Worm (Caenorhabditis elegans) whole organism, L2 larva: ENCODE data around the gene bigr-1.

Experiments
- C34F6.9 ChIP-seq: fragments of 150-350 bp; optimal IDR thresholded peaks from 2 replicates; lab custom pipeline; 2014; ENCODE audit warnings: missing biosample characterization, missing genetic modification characterization
- F13H6.1 ChIP-seq: sonication (generic microtip); optimal IDR thresholded peaks from 2 replicates; lab custom pipeline; 2016; ENCODE audit warnings: missing genetic modification characterization, missing compliant biosample characterization
- R02D3.7 ChIP-seq: fragments of 150-350 bp; optimal IDR thresholded peaks from 2 replicates; lab custom pipeline; 2014; ENCODE audit warnings: missing biosample characterization, missing genetic modification characterization
- Y55F3AM.14 ChIP-seq: fragments of 200-800 bp; sonication (Bioruptor generic); optimal IDR thresholded peaks from 2 replicates; lab custom pipeline; 2018; ENCODE audit warnings: mild to moderate bottlenecking, missing genetic modification characterization, missing compliant biosample characterization
- ZK546.5 ChIP-seq: sonication (generic microtip); optimal IDR thresholded peaks from 2 replicates; lab custom pipeline; 2017; ENCODE audit warnings: missing biosample characterization, missing genetic modification characterization
- alr-1 ChIP-seq: fragments of 150-350 bp; optimal IDR thresholded peaks from 2 replicates; lab custom pipeline; 2014; ENCODE audit warnings: missing biosample characterization, missing genetic modification characterization
- aly-2 ChIP-seq: fragments of 150-350 bp; optimal IDR thresholded peaks from 2 replicates; lab custom pipeline; 2014; ENCODE audit warnings: missing biosample characterization, missing genetic modification characterization
- ama-1 ChIP-seq: fragments of 150-350 bp; optimal IDR thresholded peaks from 2 replicates; lab custom pipeline; 2018; ENCODE audit warnings: inconsistent platforms
- blmp-1 ChIP-seq: sonication (generic microtip); optimal IDR thresholded peaks from 2 replicates; lab custom pipeline; 2017; ENCODE audit warnings: missing genetic modification characterization, mild to moderate bottlenecking, missing compliant biosample characterization, antibody characterized with exemption, moderate library complexity; ENCODE audit not compliant: insufficient read depth
- ceh-16 ChIP-seq: fragments of 150-350 bp; optimal IDR thresholded peaks from 2 replicates; lab custom pipeline; 2014; ENCODE audit warnings: missing biosample characterization, missing genetic modification characterization
- ceh-82 ChIP-seq: fragments of 150-350 bp; optimal IDR thresholded peaks from 2 replicates; lab custom pipeline; 2014; ENCODE audit warnings: missing biosample characterization, missing genetic modification characterization
- crh-2 ChIP-seq: sonication (generic microtip); optimal IDR thresholded peaks from 2 replicates; lab custom pipeline; 2017; ENCODE audit warnings: missing biosample characterization, missing genetic modification characterization
- dmd-4 ChIP-seq: sonication (generic microtip); optimal IDR thresholded peaks from 2 replicates; lab custom pipeline; 2017; ENCODE audit warnings: missing biosample characterization, missing genetic modification characterization
- egl-27 ChIP-seq: sonication (generic microtip); optimal IDR thresholded peaks from 3 replicates; lab custom pipeline; 2017; ENCODE audit warnings: missing biosample characterization, missing genetic modification reagents, missing genetic modification characterization
- elt-1 ChIP-seq: fragments of 150-350 bp; optimal IDR thresholded peaks from 2 replicates; lab custom pipeline; 2014; ENCODE audit warnings: missing biosample characterization, missing genetic modification characterization
- elt-3 ChIP-seq: sonication (generic microtip); optimal IDR thresholded peaks from 2 replicates; lab custom pipeline; 2017; ENCODE audit warnings: missing biosample characterization, missing genetic modification characterization
- fos-1 ChIP-seq: fragments of 150-350 bp; optimal IDR thresholded peaks from 2 replicates; lab custom pipeline; 2014; ENCODE audit warnings: missing biosample characterization, missing genetic modification characterization
- gmeb-1 ChIP-seq: fragments of 150-350 bp; optimal IDR thresholded peaks from 2 replicates; lab custom pipeline; 2014; ENCODE audit warnings: missing biosample characterization, missing genetic modification characterization
- lin-11 ChIP-seq: fragments of 150-350 bp; sonication (generic microtip); optimal IDR thresholded peaks from 2 replicates; lab custom pipeline; 2014; ENCODE audit warnings: missing biosample characterization, missing genetic modification characterization, inconsistent platforms, mixed read lengths
- lin-13 ChIP-seq: fragments of 150-350 bp; optimal IDR thresholded peaks from 2 replicates; lab custom pipeline; 2014; ENCODE audit warnings: missing biosample characterization, missing genetic modification reagents, missing genetic modification characterization
- lin-39 ChIP-seq: fragments of 150-350 bp; optimal IDR thresholded peaks from 2 replicates; lab custom pipeline; 2014; ENCODE audit warnings: missing biosample characterization, missing genetic modification reagents, missing genetic modification characterization
- lsy-2 ChIP-seq, 2 experiments: fragments of 150-350 bp in 1 of 2; sonication (generic microtip) in 1 of 2; optimal IDR thresholded peaks; 2 replicates each; lab custom pipeline; 2014 to 2017; ENCODE audit warnings: missing biosample characterization in 2 of 2, missing genetic modification characterization in 2 of 2
- mab-5 ChIP-seq: fragments of 150-350 bp; optimal IDR thresholded peaks from 2 replicates; lab custom pipeline; 2014; ENCODE audit warnings: missing biosample characterization, missing genetic modification characterization
- mbf-1 ChIP-seq: sonication (generic microtip); optimal IDR thresholded peaks from 2 replicates; lab custom pipeline; 2017; ENCODE audit warnings: missing biosample characterization, missing genetic modification characterization
- mdl-1 ChIP-seq, 2 experiments: fragments of 150-350 bp in 1 of 2; sonication (generic microtip) in 1 of 2; optimal IDR thresholded peaks; 2 replicates each; lab custom pipeline; 2017; ENCODE audit warnings: missing biosample characterization in 2 of 2, missing genetic modification characterization in 2 of 2
- nhr-10 ChIP-seq: sonication (generic microtip); optimal IDR thresholded peaks from 2 replicates; lab custom pipeline; 2017; ENCODE audit warnings: missing biosample characterization, missing genetic modification characterization
- nhr-11 ChIP-seq: fragments of 150-350 bp; optimal IDR thresholded peaks from 2 replicates; lab custom pipeline; 2014; ENCODE audit warnings: missing biosample characterization, missing genetic modification characterization
- nhr-12 ChIP-seq: fragments of 150-350 bp; optimal IDR thresholded peaks from 2 replicates; lab custom pipeline; 2014; ENCODE audit warnings: missing biosample characterization, missing genetic modification characterization
- nhr-129 ChIP-seq: fragments of 150-350 bp; optimal IDR thresholded peaks from 2 replicates; lab custom pipeline; 2014; ENCODE audit warnings: missing biosample characterization, missing genetic modification characterization
- nhr-21 ChIP-seq: fragments of 150-350 bp; optimal IDR thresholded peaks from 2 replicates; lab custom pipeline; 2014; ENCODE audit warnings: missing biosample characterization, missing genetic modification characterization
- nhr-23 ChIP-seq: fragments of 150-350 bp; optimal IDR thresholded peaks from 2 replicates; lab custom pipeline; 2014; ENCODE audit warnings: missing biosample characterization, missing genetic modification reagents, missing genetic modification characterization
- nhr-237 ChIP-seq: fragments of 150-350 bp; optimal IDR thresholded peaks from 2 replicates; lab custom pipeline; 2014; ENCODE audit warnings: missing biosample characterization, missing genetic modification characterization
- nhr-25 ChIP-seq: fragments of 150-350 bp; sonication (generic microtip); optimal IDR thresholded peaks from 3 replicates; lab custom pipeline; 2014; ENCODE audit warnings: missing biosample characterization, missing genetic modification characterization
- nhr-6 ChIP-seq: fragments of 150-350 bp; optimal IDR thresholded peaks from 2 replicates; lab custom pipeline; 2014; ENCODE audit warnings: missing biosample characterization, missing genetic modification characterization
- nhr-77 ChIP-seq: fragments of 150-350 bp; optimal IDR thresholded peaks from 2 replicates; lab custom pipeline; 2014; ENCODE audit warnings: missing biosample characterization, missing genetic modification characterization
- peb-1 ChIP-seq: fragments of 150-350 bp; optimal IDR thresholded peaks from 2 replicates; lab custom pipeline; 2014; ENCODE audit warnings: missing biosample characterization, missing genetic modification characterization
- sem-4 ChIP-seq: fragments of 150-350 bp; optimal IDR thresholded peaks from 2 replicates; lab custom pipeline; 2014; ENCODE audit warnings: missing biosample characterization, missing genetic modification reagents, missing genetic modification characterization
- skn-1 ChIP-seq: sonication (generic microtip); optimal IDR thresholded peaks from 2 replicates; lab custom pipeline; 2017; ENCODE audit warnings: missing biosample characterization, missing genetic modification characterization
- sma-3 ChIP-seq: sonication (generic microtip); optimal IDR thresholded peaks from 2 replicates; lab custom pipeline; 2016; ENCODE audit warnings: missing genetic modification reagents, missing genetic modification characterization, missing compliant biosample characterization
- sma-9 ChIP-seq, 2 experiments: fragments of 150-350 bp in 1 of 2; sonication (generic microtip) in 1 of 2; optimal IDR thresholded peaks; 2 replicates each; lab custom pipeline; 2014 to 2016; ENCODE audit warnings: missing genetic modification characterization in 2 of 2, mild to moderate bottlenecking in 1 of 2, missing biosample characterization in 1 of 2, missing compliant biosample characterization in 1 of 2, missing genetic modification reagents in 1 of 2, moderate library complexity in 1 of 2
- snpc-4 ChIP-seq: fragments of 150-350 bp; optimal IDR thresholded peaks from 2 replicates; lab custom pipeline; 2014; ENCODE audit warnings: missing biosample characterization, missing genetic modification characterization
- unc-39 ChIP-seq: fragments of 150-350 bp; optimal IDR thresholded peaks from 2 replicates; lab custom pipeline; 2014; ENCODE audit warnings: missing biosample characterization, missing genetic modification characterization
- unc-55 ChIP-seq: fragments of 150-350 bp; sonication (generic microtip); optimal IDR thresholded peaks from 3 replicates; lab custom pipeline; 2014; ENCODE audit warnings: missing biosample characterization, missing genetic modification reagents, missing genetic modification characterization
- unc-62 ChIP-seq: fragments of 150-350 bp; optimal IDR thresholded peaks from 2 replicates; lab custom pipeline; 2014; ENCODE audit warnings: missing biosample characterization, missing genetic modification reagents, missing genetic modification characterization
- zag-1 ChIP-seq: fragments of 150-350 bp; optimal IDR thresholded peaks from 2 replicates; lab custom pipeline; 2014; ENCODE audit warnings: missing biosample characterization, missing genetic modification characterization
- ztf-1 ChIP-seq: fragments of 200-800 bp; sonication (Bioruptor generic); conservative IDR thresholded peaks from 2 replicates; pipeline ENCODE4 v1.3.6; 2022; ENCODE audit warnings: missing genetic modification characterization, missing compliant biosample characterization
- ztf-11 ChIP-seq: sonication (generic microtip); optimal IDR thresholded peaks from 2 replicates; lab custom pipeline; 2017; ENCODE audit warnings: missing biosample characterization, missing genetic modification characterization
- ztf-4 ChIP-seq: fragments of 150-350 bp; optimal IDR thresholded peaks from 2 replicates; lab custom pipeline; 2014; ENCODE audit warnings: missing biosample characterization, missing genetic modification characterization

Gene bigr-1

ce11 chrII:11181250-11181704 lies at the start of gene bigr-1:
Gene bigr-1 (plus strand): TSS chrII:11181654.
- TF ChIP-seq F13H6.1 (tag; lab: Kevin White, UChicago): peak; percentile 3
- peak; percentile 44 for TF ChIP-seq fos-1 (tag; lab: Kevin White, UChicago)
- no peak for TF ChIP-seq dmd-4
- peak; percentile 83 for TF ChIP-seq sma-9 (GFP tag; optimal IDR thresholded peaks at IDR 0.05; lab: Kevin White, UChicago)
- no peak for TF ChIP-seq sma-9 (tag; optimal IDR thresholded peaks at IDR 0.05; lab: Kevin White, UChicago)
- TF ChIP-seq nhr-12: no peak
- TF ChIP-seq crh-2 (tag; lab: Kevin White, UChicago): peak; percentile 57
- TF ChIP-seq mdl-1 (tag; optimal IDR thresholded peaks at IDR 0.05; lab: Kevin White, UChicago): peak in 1 of 2 experiments; percentile 9
- peak; percentile 27 for TF ChIP-seq gmeb-1 (tag; lab: Kevin White, UChicago)
- peak; percentile 4 for TF ChIP-seq nhr-129
- TF ChIP-seq nhr-21 (tag; lab: Kevin White, UChicago): peak; percentile 26
- TF ChIP-seq mbf-1 (tag; lab: Kevin White, UChicago): no peak

DNA sequence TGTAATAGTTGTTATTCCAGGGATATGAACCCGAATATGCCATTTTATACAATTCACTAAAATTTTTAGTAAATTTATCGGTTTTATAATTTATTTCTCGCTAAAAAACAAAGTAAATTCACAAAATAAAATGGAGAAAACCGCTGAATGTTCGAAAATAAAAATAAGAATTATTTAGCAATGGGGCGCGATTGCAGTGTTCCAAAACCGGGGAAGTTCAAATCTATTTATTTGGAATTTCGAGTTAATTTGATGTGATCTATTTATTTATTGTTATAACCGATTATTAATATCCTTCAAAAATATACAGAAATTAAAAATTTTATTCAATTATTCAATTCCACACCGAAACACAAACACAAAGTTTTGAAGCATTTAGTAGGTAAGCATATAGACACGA lies 48.9 kb upstream of the bigr-1 start, which contains the start of gene F40F8.11:
Gene F40F8.11 (minus strand): TSS at position 49 of the 400 bp plus-strand sequence.
- TF ChIP-seq lin-11 (tag; lab: Kevin White, UChicago): no peak
- TF ChIP-seq nhr-25 (tag; lab: Kevin White, UChicago): peak; percentile 38
- TF ChIP-seq ceh-82 (tag; lab: Kevin White, UChicago): no peak
- no peak for TF ChIP-seq zag-1 (tag; lab: Kevin White, UChicago)
- no peak for TF ChIP-seq nhr-11 (tag; lab: Kevin White, UChicago)
- no peak for TF ChIP-seq sma-3
- no peak for TF ChIP-seq aly-2 (tag; lab: Kevin White, UChicago)
- no peak for TF ChIP-seq snpc-4 (tag; lab: Kevin White, UChicago)
- TF ChIP-seq dmd-4: no peak
- no peak for TF ChIP-seq fos-1 (tag; lab: Kevin White, UChicago)
- TF ChIP-seq ama-1 (lab: Kevin White, UChicago): no peak
- no peak for TF ChIP-seq lin-39 (tag; lab: Kevin White, UChicago)
- TF ChIP-seq mbf-1 (tag; lab: Kevin White, UChicago): no peak
- TF ChIP-seq skn-1 (tag; lab: Kevin White, UChicago): no peak
- TF ChIP-seq elt-1 (tag; lab: Kevin White, UChicago): no peak
- TF ChIP-seq nhr-21 (tag; lab: Kevin White, UChicago): no peak
- TF ChIP-seq peb-1 (tag; lab: Kevin White, UChicago): no peak
- no peak for TF ChIP-seq ztf-11 (tag; lab: Kevin White, UChicago)
- TF ChIP-seq unc-55 (GFP tag; lab: Kevin White, UChicago): peak; percentile 80
- TF ChIP-seq nhr-10 (tag; lab: Kevin White, UChicago): no peak
- TF ChIP-seq nhr-6 (tag; lab: Kevin White, UChicago): no peak
- TF ChIP-seq ztf-1 (GFP tag; lab: Robert Waterston, UW): no peak
- TF ChIP-seq nhr-12: no peak
- TF ChIP-seq gmeb-1 (tag; lab: Kevin White, UChicago): peak; percentile 94
- no peak for TF ChIP-seq ceh-16 (tag; lab: Kevin White, UChicago)
- TF ChIP-seq sma-9 (GFP tag; optimal IDR thresholded peaks at IDR 0.05; lab: Kevin White, UChicago): no peak
- TF ChIP-seq sma-9 (tag; optimal IDR thresholded peaks at IDR 0.05; lab: Kevin White, UChicago): no peak
- no peak for TF ChIP-seq R02D3.7
- no peak for TF ChIP-seq nhr-23 (tag; lab: Kevin White, UChicago)
- peak; percentile 22 for TF ChIP-seq ztf-4 (tag; lab: Kevin White, UChicago)
- peak; percentile 60 for TF ChIP-seq C34F6.9 (tag; lab: Kevin White, UChicago)
- TF ChIP-seq lin-13 (GFP tag; lab: Kevin White, UChicago): peak; percentile 54
- peak; percentile 15 for TF ChIP-seq F13H6.1 (tag; lab: Kevin White, UChicago)
- TF ChIP-seq Y55F3AM.14 (GFP tag; lab: Kevin White, UChicago): no peak
- no peak for TF ChIP-seq blmp-1 (tag; lab: Kevin White, UChicago)
- TF ChIP-seq mdl-1 (tag; optimal IDR thresholded peaks at IDR 0.05; lab: Kevin White, UChicago): no peak
- no peak for TF ChIP-seq unc-39 (tag; lab: Kevin White, UChicago)
- TF ChIP-seq unc-62 (GFP tag; lab: Kevin White, UChicago): no peak
- no peak for TF ChIP-seq alr-1 (tag; lab: Kevin White, UChicago)
- no peak for TF ChIP-seq nhr-237 (tag; lab: Kevin White, UChicago)
- no peak for TF ChIP-seq nhr-77 (tag; lab: Kevin White, UChicago)
- TF ChIP-seq mab-5 (tag; lab: Kevin White, UChicago): peak; percentile 44
- no peak for TF ChIP-seq ZK546.5
- peak; percentile 1 for TF ChIP-seq nhr-129
- peak; percentile 48 for TF ChIP-seq crh-2 (tag; lab: Kevin White, UChicago)
- no peak for TF ChIP-seq elt-3
- no peak for TF ChIP-seq sem-4 (tag; lab: Kevin White, UChicago)
- TF ChIP-seq egl-27 (tag; lab: Kevin White, UChicago): no peak
- TF ChIP-seq lsy-2 (tag; optimal IDR thresholded peaks at IDR 0.05; lab: Kevin White, UChicago): peak; percentile 18 to 77
